Fruit fly (Drosophila melanogaster): ENCODE data around the gene nAChRbeta3.

- TF ChIP-seq CTCF (optimal IDR thresholded peaks at IDR 0.05) = no peak
- TF ChIP-seq CG8478 (optimal IDR thresholded peaks at IDR 0.05) = no peak
These were observed 39.9 kb upstream of the nAChRbeta3 start for dm6 chr2L:505009-505408.

Measured in S2 (cell line).